Fruit fly (Drosophila melanogaster) whole organism, pupa: ENCODE measurements around the gene Ugt35E2.
A peak's percentile ranks its signal among the peaks of the same experiment; 100 is the strongest.

ENCODE experiments used
- CG13204 ChIP-seq: fragments of 200-800 bp; sonication (Bioruptor generic); optimal IDR thresholded peaks from 2 replicates; lab custom pipeline; 2018; ENCODE audit warnings: missing biosample characterization, mild to moderate bottlenecking, missing genetic modification characterization, moderate library complexity
- CG14655 ChIP-seq: fragments of 200-800 bp; sonication (Bioruptor generic); optimal IDR thresholded peaks from 3 replicates; lab custom pipeline; 2017; ENCODE audit warnings: mild to moderate bottlenecking, missing biosample characterization, missing genetic modification reagents, missing genetic modification characterization
- CG17806 ChIP-seq: fragments of 200-800 bp; sonication (Bioruptor generic); optimal IDR thresholded peaks from 2 replicates; lab custom pipeline; 2018; ENCODE audit warnings: missing biosample characterization, mild to moderate bottlenecking, missing genetic modification characterization, moderate library complexity
- CG32121 ChIP-seq: fragments of 200-800 bp; sonication (Bioruptor generic); IDR thresholded peaks from 2 replicates; pipeline ENCODE4 v1.3.6; 2022; ENCODE audit warnings: missing biosample characterization, missing genetic modification characterization
- Ets98B ChIP-seq: fragments of 200-800 bp; sonication (Bioruptor generic); IDR thresholded peaks from 2 replicates; pipeline ENCODE4 v1.3.6; 2022; ENCODE audit warnings: missing biosample characterization, missing genetic modification characterization
- fd96Ca ChIP-seq: fragments of 200-800 bp; sonication (Bioruptor generic); IDR thresholded peaks from 3 replicates; pipeline ENCODE4 v1.3.6; 2022; ENCODE audit warnings: missing biosample characterization, missing genetic modification characterization
- gl ChIP-seq: fragments of 200-800 bp; sonication (Bioruptor generic); optimal IDR thresholded peaks from 2 replicates; lab custom pipeline; 2018; ENCODE audit warnings: missing biosample characterization, mild to moderate bottlenecking, missing genetic modification characterization
- rn ChIP-seq: fragments of 200-800 bp; sonication (Bioruptor generic); IDR thresholded peaks from 2 replicates; pipeline ENCODE4 v1.3.6; 2022; ENCODE audit warnings: missing biosample characterization, missing genetic modification characterization

dm6 chr3R:11209801-11210402, 42.1 kb upstream of the Ugt35E2 start, which contains the start of the genes SdhC and Tctp:
- TF ChIP-seq fd96Ca (GFP tag; lab: Robert Waterston, UW) (no peak), CG32121 (GFP tag; lab: Robert Waterston, UW) (no peak), rn (GFP tag; lab: Robert Waterston, UW) (no peak), CG14655 (GFP tag; lab: Kevin White, UChicago) (no peak), CG13204 (GFP tag; lab: Kevin White, UChicago) (no peak), gl (no peak), CG17806 (tag; lab: Kevin White, UChicago) (no peak), Ets98B (GFP tag; lab: Robert Waterston, UW) (peak; percentile 36)
